Fruit fly (Drosophila melanogaster) whole organism, prepupa: ENCODE results near the gene TRAM.

Source experiments
- Blimp-1 ChIP-seq: fragments of 200-800 bp; sonication (Bioruptor generic); optimal IDR thresholded peaks from 3 replicates; lab custom pipeline; 2017; ENCODE audit warnings: missing biosample characterization, missing genetic modification characterization, mild to moderate bottlenecking, moderate library complexity, missing genetic modification reagents
- svp ChIP-seq: fragments of 200-800 bp; sonication (Bioruptor generic); peaks from one replicate; lab custom pipeline; 2016; ENCODE audit warnings: missing biosample characterization, missing genetic modification characterization

- no peak for TF ChIP-seq svp (GFP tag; lab: Kevin White, UChicago)
- no peak for TF ChIP-seq Blimp-1
These were observed 1.0 kb upstream of the TRAM start for dm6 chrX:933997-934396.
